Worm (Caenorhabditis elegans) whole organism, L3 larva: ENCODE data around the gene fut-8.

Experiments used
- daf-12 ChIP-seq: fragments of 150-350 bp; optimal IDR thresholded peaks from 2 replicates; lab custom pipeline; 2014; ENCODE audit warnings: missing biosample characterization, missing genetic modification reagents, missing genetic modification characterization
- fos-1 ChIP-seq: fragments of 150-350 bp; optimal IDR thresholded peaks from 2 replicates; lab custom pipeline; 2014; ENCODE audit warnings: missing biosample characterization, missing genetic modification characterization
- lin-15B ChIP-seq: fragments of 150-350 bp; optimal IDR thresholded peaks from 2 replicates; lab custom pipeline; 2014; ENCODE audit warnings: missing biosample characterization, missing genetic modification characterization
- nhr-28 ChIP-seq: fragments of 150-350 bp; optimal IDR thresholded peaks from 2 replicates; lab custom pipeline; 2014; ENCODE audit warnings: missing biosample characterization, missing genetic modification characterization
- nhr-77 ChIP-seq: fragments of 150-350 bp; optimal IDR thresholded peaks from 2 replicates; lab custom pipeline; 2014; ENCODE audit warnings: missing biosample characterization, missing genetic modification characterization
- pha-4 ChIP-seq: fragments of 150-350 bp; optimal IDR thresholded peaks from 2 replicates; lab custom pipeline; 2014; ENCODE audit warnings: missing biosample characterization, missing genetic modification reagents, missing genetic modification characterization
- pqm-1 ChIP-seq: fragments of 150-350 bp; optimal IDR thresholded peaks from 2 replicates; lab custom pipeline; 2017; ENCODE audit warnings: missing biosample characterization, missing genetic modification characterization, inconsistent platforms
- skn-1 ChIP-seq: fragments of 150-350 bp; optimal IDR thresholded peaks from 2 replicates; lab custom pipeline; 2014; ENCODE audit warnings: missing biosample characterization, missing genetic modification characterization

ce11 chrV:5964658-5965178 is 25.6 kb downstream of the fut-8 start:
- no peak for TF ChIP-seq nhr-77 (tag; lab: Kevin White, UChicago)
- no peak for TF ChIP-seq daf-12 (tag; lab: Kevin White, UChicago)
- no peak for TF ChIP-seq skn-1 (tag; lab: Kevin White, UChicago)
- TF ChIP-seq pha-4 (tag; lab: Kevin White, UChicago), result no peak
- TF ChIP-seq lin-15B, result no peak
- TF ChIP-seq fos-1 (tag; lab: Kevin White, UChicago), result no peak
- TF ChIP-seq nhr-28 (tag; lab: Kevin White, UChicago), result no peak
- TF ChIP-seq pqm-1, result no peak
